Worm (Caenorhabditis elegans) whole organism, L2 larva: ENCODE results near the gene E01G4.3.

Experiments used
- C34F6.9 ChIP-seq: fragments of 150-350 bp; optimal IDR thresholded peaks from 2 replicates; lab custom pipeline; 2014; ENCODE audit warnings: missing biosample characterization, missing genetic modification characterization
- F13H6.1 ChIP-seq: sonication (generic microtip); optimal IDR thresholded peaks from 2 replicates; lab custom pipeline; 2016; ENCODE audit warnings: missing genetic modification characterization, missing compliant biosample characterization
- R02D3.7 ChIP-seq: fragments of 150-350 bp; optimal IDR thresholded peaks from 2 replicates; lab custom pipeline; 2014; ENCODE audit warnings: missing biosample characterization, missing genetic modification characterization
- Y55F3AM.14 ChIP-seq: fragments of 200-800 bp; sonication (Bioruptor generic); optimal IDR thresholded peaks from 2 replicates; lab custom pipeline; 2018; ENCODE audit warnings: mild to moderate bottlenecking, missing genetic modification characterization, missing compliant biosample characterization
- ZK546.5 ChIP-seq: sonication (generic microtip); optimal IDR thresholded peaks from 2 replicates; lab custom pipeline; 2017; ENCODE audit warnings: missing biosample characterization, missing genetic modification characterization
- alr-1 ChIP-seq: fragments of 150-350 bp; optimal IDR thresholded peaks from 2 replicates; lab custom pipeline; 2014; ENCODE audit warnings: missing biosample characterization, missing genetic modification characterization
- aly-2 ChIP-seq: fragments of 150-350 bp; optimal IDR thresholded peaks from 2 replicates; lab custom pipeline; 2014; ENCODE audit warnings: missing biosample characterization, missing genetic modification characterization
- ama-1 ChIP-seq: fragments of 150-350 bp; optimal IDR thresholded peaks from 2 replicates; lab custom pipeline; 2018; ENCODE audit warnings: inconsistent platforms
- blmp-1 ChIP-seq: sonication (generic microtip); optimal IDR thresholded peaks from 2 replicates; lab custom pipeline; 2017; ENCODE audit warnings: missing genetic modification characterization, mild to moderate bottlenecking, missing compliant biosample characterization, antibody characterized with exemption, moderate library complexity; ENCODE audit not compliant: insufficient read depth
- ceh-16 ChIP-seq: fragments of 150-350 bp; optimal IDR thresholded peaks from 2 replicates; lab custom pipeline; 2014; ENCODE audit warnings: missing biosample characterization, missing genetic modification characterization
- ceh-82 ChIP-seq: fragments of 150-350 bp; optimal IDR thresholded peaks from 2 replicates; lab custom pipeline; 2014; ENCODE audit warnings: missing biosample characterization, missing genetic modification characterization
- crh-2 ChIP-seq: sonication (generic microtip); optimal IDR thresholded peaks from 2 replicates; lab custom pipeline; 2017; ENCODE audit warnings: missing biosample characterization, missing genetic modification characterization
- dmd-4 ChIP-seq: sonication (generic microtip); optimal IDR thresholded peaks from 2 replicates; lab custom pipeline; 2017; ENCODE audit warnings: missing biosample characterization, missing genetic modification characterization
- egl-27 ChIP-seq: sonication (generic microtip); optimal IDR thresholded peaks from 3 replicates; lab custom pipeline; 2017; ENCODE audit warnings: missing biosample characterization, missing genetic modification reagents, missing genetic modification characterization
- elt-1 ChIP-seq: fragments of 150-350 bp; optimal IDR thresholded peaks from 2 replicates; lab custom pipeline; 2014; ENCODE audit warnings: missing biosample characterization, missing genetic modification characterization
- elt-3 ChIP-seq: sonication (generic microtip); optimal IDR thresholded peaks from 2 replicates; lab custom pipeline; 2017; ENCODE audit warnings: missing biosample characterization, missing genetic modification characterization
- fos-1 ChIP-seq: fragments of 150-350 bp; optimal IDR thresholded peaks from 2 replicates; lab custom pipeline; 2014; ENCODE audit warnings: missing biosample characterization, missing genetic modification characterization
- gmeb-1 ChIP-seq: fragments of 150-350 bp; optimal IDR thresholded peaks from 2 replicates; lab custom pipeline; 2014; ENCODE audit warnings: missing biosample characterization, missing genetic modification characterization
- lin-11 ChIP-seq: fragments of 150-350 bp; sonication (generic microtip); optimal IDR thresholded peaks from 2 replicates; lab custom pipeline; 2014; ENCODE audit warnings: missing biosample characterization, missing genetic modification characterization, inconsistent platforms, mixed read lengths
- lin-13 ChIP-seq: fragments of 150-350 bp; optimal IDR thresholded peaks from 2 replicates; lab custom pipeline; 2014; ENCODE audit warnings: missing biosample characterization, missing genetic modification reagents, missing genetic modification characterization
- lin-39 ChIP-seq: fragments of 150-350 bp; optimal IDR thresholded peaks from 2 replicates; lab custom pipeline; 2014; ENCODE audit warnings: missing biosample characterization, missing genetic modification reagents, missing genetic modification characterization
- lsy-2 ChIP-seq, 2 experiments: fragments of 150-350 bp in 1 of 2; sonication (generic microtip) in 1 of 2; optimal IDR thresholded peaks; 2 replicates each; lab custom pipeline; 2014 to 2017; ENCODE audit warnings: missing biosample characterization in 2 of 2, missing genetic modification characterization in 2 of 2
- mab-5 ChIP-seq: fragments of 150-350 bp; optimal IDR thresholded peaks from 2 replicates; lab custom pipeline; 2014; ENCODE audit warnings: missing biosample characterization, missing genetic modification characterization
- mbf-1 ChIP-seq: sonication (generic microtip); optimal IDR thresholded peaks from 2 replicates; lab custom pipeline; 2017; ENCODE audit warnings: missing biosample characterization, missing genetic modification characterization
- mdl-1 ChIP-seq, 2 experiments: fragments of 150-350 bp in 1 of 2; sonication (generic microtip) in 1 of 2; optimal IDR thresholded peaks; 2 replicates each; lab custom pipeline; 2017; ENCODE audit warnings: missing biosample characterization in 2 of 2, missing genetic modification characterization in 2 of 2
- nhr-10 ChIP-seq: sonication (generic microtip); optimal IDR thresholded peaks from 2 replicates; lab custom pipeline; 2017; ENCODE audit warnings: missing biosample characterization, missing genetic modification characterization
- nhr-11 ChIP-seq: fragments of 150-350 bp; optimal IDR thresholded peaks from 2 replicates; lab custom pipeline; 2014; ENCODE audit warnings: missing biosample characterization, missing genetic modification characterization
- nhr-12 ChIP-seq: fragments of 150-350 bp; optimal IDR thresholded peaks from 2 replicates; lab custom pipeline; 2014; ENCODE audit warnings: missing biosample characterization, missing genetic modification characterization
- nhr-129 ChIP-seq: fragments of 150-350 bp; optimal IDR thresholded peaks from 2 replicates; lab custom pipeline; 2014; ENCODE audit warnings: missing biosample characterization, missing genetic modification characterization
- nhr-21 ChIP-seq: fragments of 150-350 bp; optimal IDR thresholded peaks from 2 replicates; lab custom pipeline; 2014; ENCODE audit warnings: missing biosample characterization, missing genetic modification characterization
- nhr-23 ChIP-seq: fragments of 150-350 bp; optimal IDR thresholded peaks from 2 replicates; lab custom pipeline; 2014; ENCODE audit warnings: missing biosample characterization, missing genetic modification reagents, missing genetic modification characterization
- nhr-237 ChIP-seq: fragments of 150-350 bp; optimal IDR thresholded peaks from 2 replicates; lab custom pipeline; 2014; ENCODE audit warnings: missing biosample characterization, missing genetic modification characterization
- nhr-25 ChIP-seq: fragments of 150-350 bp; sonication (generic microtip); optimal IDR thresholded peaks from 3 replicates; lab custom pipeline; 2014; ENCODE audit warnings: missing biosample characterization, missing genetic modification characterization
- nhr-6 ChIP-seq: fragments of 150-350 bp; optimal IDR thresholded peaks from 2 replicates; lab custom pipeline; 2014; ENCODE audit warnings: missing biosample characterization, missing genetic modification characterization
- nhr-77 ChIP-seq: fragments of 150-350 bp; optimal IDR thresholded peaks from 2 replicates; lab custom pipeline; 2014; ENCODE audit warnings: missing biosample characterization, missing genetic modification characterization
- peb-1 ChIP-seq: fragments of 150-350 bp; optimal IDR thresholded peaks from 2 replicates; lab custom pipeline; 2014; ENCODE audit warnings: missing biosample characterization, missing genetic modification characterization
- sem-4 ChIP-seq: fragments of 150-350 bp; optimal IDR thresholded peaks from 2 replicates; lab custom pipeline; 2014; ENCODE audit warnings: missing biosample characterization, missing genetic modification reagents, missing genetic modification characterization
- skn-1 ChIP-seq: sonication (generic microtip); optimal IDR thresholded peaks from 2 replicates; lab custom pipeline; 2017; ENCODE audit warnings: missing biosample characterization, missing genetic modification characterization
- sma-3 ChIP-seq: sonication (generic microtip); optimal IDR thresholded peaks from 2 replicates; lab custom pipeline; 2016; ENCODE audit warnings: missing genetic modification reagents, missing genetic modification characterization, missing compliant biosample characterization
- sma-9 ChIP-seq, 2 experiments: fragments of 150-350 bp in 1 of 2; sonication (generic microtip) in 1 of 2; optimal IDR thresholded peaks; 2 replicates each; lab custom pipeline; 2014 to 2016; ENCODE audit warnings: missing genetic modification characterization in 2 of 2, mild to moderate bottlenecking in 1 of 2, missing biosample characterization in 1 of 2, missing compliant biosample characterization in 1 of 2, missing genetic modification reagents in 1 of 2, moderate library complexity in 1 of 2
- snpc-4 ChIP-seq: fragments of 150-350 bp; optimal IDR thresholded peaks from 2 replicates; lab custom pipeline; 2014; ENCODE audit warnings: missing biosample characterization, missing genetic modification characterization
- unc-39 ChIP-seq: fragments of 150-350 bp; optimal IDR thresholded peaks from 2 replicates; lab custom pipeline; 2014; ENCODE audit warnings: missing biosample characterization, missing genetic modification characterization
- unc-55 ChIP-seq: fragments of 150-350 bp; sonication (generic microtip); optimal IDR thresholded peaks from 3 replicates; lab custom pipeline; 2014; ENCODE audit warnings: missing biosample characterization, missing genetic modification reagents, missing genetic modification characterization
- unc-62 ChIP-seq: fragments of 150-350 bp; optimal IDR thresholded peaks from 2 replicates; lab custom pipeline; 2014; ENCODE audit warnings: missing biosample characterization, missing genetic modification reagents, missing genetic modification characterization
- zag-1 ChIP-seq: fragments of 150-350 bp; optimal IDR thresholded peaks from 2 replicates; lab custom pipeline; 2014; ENCODE audit warnings: missing biosample characterization, missing genetic modification characterization
- ztf-1 ChIP-seq: fragments of 200-800 bp; sonication (Bioruptor generic); conservative IDR thresholded peaks from 2 replicates; pipeline ENCODE4 v1.3.6; 2022; ENCODE audit warnings: missing genetic modification characterization, missing compliant biosample characterization
- ztf-11 ChIP-seq: sonication (generic microtip); optimal IDR thresholded peaks from 2 replicates; lab custom pipeline; 2017; ENCODE audit warnings: missing biosample characterization, missing genetic modification characterization
- ztf-4 ChIP-seq: fragments of 150-350 bp; optimal IDR thresholded peaks from 2 replicates; lab custom pipeline; 2014; ENCODE audit warnings: missing biosample characterization, missing genetic modification characterization

E01G4.3 gene

DNA sequence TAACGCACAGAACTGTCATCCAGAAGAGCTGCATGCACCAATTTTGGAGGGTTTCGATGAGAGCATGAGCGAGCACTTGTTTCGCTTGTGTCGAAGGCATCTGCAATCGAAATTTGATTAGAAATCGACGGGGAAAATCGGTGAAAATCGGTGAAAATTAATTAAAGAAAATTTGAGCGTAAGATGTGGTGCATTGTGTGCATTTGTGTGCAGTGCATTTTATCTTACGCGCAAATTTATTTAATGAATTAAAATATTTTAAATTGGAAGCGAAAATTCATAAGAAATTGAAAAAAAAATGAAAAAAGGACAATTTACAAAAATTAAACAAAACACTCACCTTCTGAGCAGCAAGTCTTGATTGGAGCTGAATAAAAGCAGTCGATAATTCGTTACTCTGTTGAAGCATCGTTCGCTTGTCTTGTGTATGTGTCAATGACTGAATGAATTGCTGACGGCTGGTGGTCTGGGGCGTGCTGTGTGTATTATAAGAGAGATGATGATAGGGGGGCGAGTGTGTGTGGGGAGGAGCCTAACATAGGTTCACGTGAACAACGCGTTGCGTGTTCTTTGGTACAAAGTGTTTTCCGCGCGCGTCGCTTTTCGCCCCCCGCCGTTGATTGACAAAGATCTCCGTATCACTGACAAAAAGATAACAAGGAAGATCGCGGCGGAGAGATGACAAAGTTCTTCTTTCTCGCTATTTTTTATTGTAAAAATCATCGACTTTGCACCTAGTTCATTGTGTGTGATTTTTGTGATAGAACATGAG, 7.6 kb downstream of the E01G4.3 start (continued):
- TF ChIP-seq alr-1 (no peak), nhr-129 (tag; lab: Kevin White, UChicago) (peak; percentile 79), C34F6.9 (tag; lab: Kevin White, UChicago) (peak; percentile 53), nhr-10 (peak; percentile 35), ceh-16 (tag; lab: Kevin White, UChicago) (no peak), sem-4 (peak; percentile 68), crh-2 (tag; lab: Kevin White, UChicago) (peak; percentile 70)

- TF ChIP-seq lsy-2 (tag; optimal IDR thresholded peaks at IDR 0.05; lab: Kevin White, UChicago): peak; percentile 58 to 83
- no peak for TF ChIP-seq mbf-1 (tag; lab: Kevin White, UChicago)
- TF ChIP-seq nhr-6: peak; percentile 84
- TF ChIP-seq alr-1: no peak
- TF ChIP-seq sma-9 (GFP tag; optimal IDR thresholded peaks at IDR 0.05; lab: Kevin White, UChicago): peak; percentile 75
- TF ChIP-seq sma-9 (tag; optimal IDR thresholded peaks at IDR 0.05; lab: Kevin White, UChicago): no peak
- TF ChIP-seq nhr-77 (tag; lab: Kevin White, UChicago): no peak
- TF ChIP-seq ceh-16 (tag; lab: Kevin White, UChicago): no peak
- no peak for TF ChIP-seq dmd-4
- peak; percentile 89 for TF ChIP-seq crh-2 (tag; lab: Kevin White, UChicago)
- no peak for TF ChIP-seq zag-1 (tag; lab: Kevin White, UChicago)
- no peak for TF ChIP-seq elt-3 (tag; lab: Kevin White, UChicago)
- TF ChIP-seq ztf-4 (tag; lab: Kevin White, UChicago): peak; percentile 91
- no peak for TF ChIP-seq ZK546.5 (tag; lab: Kevin White, UChicago)
- TF ChIP-seq lin-13 (GFP tag; lab: Kevin White, UChicago): peak; percentile 77
- TF ChIP-seq fos-1: peak; percentile 28
- TF ChIP-seq ceh-82 (tag; lab: Kevin White, UChicago): no peak
- TF ChIP-seq unc-55 (GFP tag; lab: Kevin White, UChicago): peak; percentile 42
- no peak for TF ChIP-seq mab-5 (tag; lab: Kevin White, UChicago)
- TF ChIP-seq nhr-11 (tag; lab: Kevin White, UChicago): no peak
- TF ChIP-seq lin-11: no peak
- TF ChIP-seq ztf-1 (GFP tag; lab: Robert Waterston, UW): no peak
- no peak for TF ChIP-seq R02D3.7 (tag; lab: Kevin White, UChicago)
- TF ChIP-seq egl-27 (tag; lab: Kevin White, UChicago): no peak
- TF ChIP-seq sma-3 (GFP tag; lab: Kevin White, UChicago): peak; percentile 85
- TF ChIP-seq skn-1 (tag; lab: Kevin White, UChicago): peak; percentile 70
- no peak for TF ChIP-seq unc-39 (tag; lab: Kevin White, UChicago)
- TF ChIP-seq unc-62 (GFP tag; lab: Kevin White, UChicago): peak; percentile 32
- no peak for TF ChIP-seq nhr-237 (tag; lab: Kevin White, UChicago)
- peak; percentile 89 for TF ChIP-seq nhr-25 (tag; lab: Kevin White, UChicago)
- peak; percentile 89 for TF ChIP-seq nhr-21 (tag; lab: Kevin White, UChicago)
- TF ChIP-seq nhr-129 (tag; lab: Kevin White, UChicago): peak; percentile 60
- no peak for TF ChIP-seq aly-2 (tag; lab: Kevin White, UChicago)
- peak; percentile 75 for TF ChIP-seq F13H6.1 (tag; lab: Kevin White, UChicago)
- TF ChIP-seq nhr-12: peak; percentile 12
- TF ChIP-seq blmp-1: peak; percentile 60
- peak; percentile 59 for TF ChIP-seq sem-4
- peak; percentile 80 for TF ChIP-seq Y55F3AM.14 (GFP tag; lab: Kevin White, UChicago)
- TF ChIP-seq ztf-11 (tag; lab: Kevin White, UChicago): no peak
- no peak for TF ChIP-seq lin-39 (tag; lab: Kevin White, UChicago)
- peak; percentile 96 for TF ChIP-seq ama-1 (lab: Kevin White, UChicago)
- no peak for TF ChIP-seq peb-1 (tag; lab: Kevin White, UChicago)
- no peak for TF ChIP-seq mdl-1 (tag; optimal IDR thresholded peaks at IDR 0.05; lab: Kevin White, UChicago)
- TF ChIP-seq nhr-10: no peak
- peak; percentile 69 for TF ChIP-seq gmeb-1 (tag; lab: Kevin White, UChicago)
- no peak for TF ChIP-seq nhr-23 (tag; lab: Kevin White, UChicago)
- TF ChIP-seq elt-1: no peak
- TF ChIP-seq C34F6.9 (tag; lab: Kevin White, UChicago): peak; percentile 57
- no peak for TF ChIP-seq snpc-4 (tag; lab: Kevin White, UChicago)
- TF ChIP-seq, all 48 proteins: peak for 22
Measured at ce11 chrII:13460592-13461395, 8.6 kb downstream of the E01G4.3 start, which contains the start of gene pqn-27. Gene pqn-27 (minus strand): TSS chrII:13460642.
